Worm (Caenorhabditis elegans) whole organism, young adult: ENCODE results near the gene hphd-1.

Experiments used
- B0336.3 ChIP-seq: fragments of 200-800 bp; sonication (Bioruptor generic); IDR thresholded peaks from 2 replicates; pipeline ENCODE4 v1.3.6; 2022; ENCODE audit warnings: missing genetic modification characterization, missing compliant biosample characterization
- C06A6.2 ChIP-seq: fragments of 200-800 bp; sonication (Bioruptor generic); conservative IDR thresholded peaks from 2 replicates; pipeline ENCODE4 v1.3.6; 2022; ENCODE audit warnings: missing genetic modification characterization, missing compliant biosample characterization
- C17E4.6 ChIP-seq: fragments of 200-800 bp; sonication (Bioruptor generic); IDR thresholded peaks from 2 replicates; pipeline ENCODE4 v1.3.6; 2022; ENCODE audit warnings: missing genetic modification reagents, missing genetic modification characterization, missing compliant biosample characterization
- F37B4.10 ChIP-seq: fragments of 200-800 bp; sonication (Bioruptor generic); IDR thresholded peaks from 2 replicates; pipeline ENCODE4 v1.3.6; 2022; ENCODE audit warnings: missing genetic modification characterization, missing compliant biosample characterization
- F52B5.7 ChIP-seq: sonication (generic microtip); optimal IDR thresholded peaks from 2 replicates; lab custom pipeline; 2016; ENCODE audit warnings: mild to moderate bottlenecking, missing genetic modification characterization, missing compliant biosample characterization
- K11D2.4 ChIP-seq: fragments of 200-800 bp; sonication (Bioruptor generic); IDR thresholded peaks from 2 replicates; pipeline ENCODE4 v1.3.6; 2022; ENCODE audit warnings: missing genetic modification reagents, missing genetic modification characterization, missing compliant biosample characterization
- T07F8.4 ChIP-seq: sonication (generic microtip); optimal IDR thresholded peaks from 2 replicates; lab custom pipeline; 2016; ENCODE audit warnings: mild to moderate bottlenecking, missing genetic modification characterization, moderate library complexity, missing compliant biosample characterization
- Y53G8AR.9 ChIP-seq: fragments of 200-800 bp; sonication (Bioruptor generic); conservative IDR thresholded peaks from 2 replicates; pipeline ENCODE4 v1.3.6; 2022; ENCODE audit warnings: missing genetic modification reagents, missing genetic modification characterization, missing compliant biosample characterization
- Y95B8A.8 ChIP-seq: fragments of 200-800 bp; sonication (Bioruptor generic); IDR thresholded peaks from 2 replicates; pipeline ENCODE4 v1.3.6; 2022; ENCODE audit warnings: missing genetic modification reagents, missing genetic modification characterization, missing compliant biosample characterization
- attf-5 ChIP-seq: fragments of 200-800 bp; sonication (Bioruptor generic); optimal IDR thresholded peaks from 2 replicates; lab custom pipeline; 2018; ENCODE audit warnings: mild to moderate bottlenecking, missing genetic modification characterization, missing compliant biosample characterization
- ceh-40 ChIP-seq: fragments of 200-800 bp; sonication (Bioruptor generic); IDR thresholded peaks from 2 replicates; pipeline ENCODE4 v1.3.6; 2022; ENCODE audit warnings: missing genetic modification characterization, missing compliant biosample characterization
- die-1 ChIP-seq: sonication (generic microtip); optimal IDR thresholded peaks from 2 replicates; lab custom pipeline; 2016; ENCODE audit warnings: missing genotype, mild to moderate bottlenecking, missing genetic modification characterization, missing compliant biosample characterization
- dox-1 ChIP-seq: fragments of 200-800 bp; sonication (Bioruptor generic); IDR thresholded peaks from 2 replicates; pipeline ENCODE4 v1.3.6; 2022; ENCODE audit warnings: missing genetic modification reagents, missing genetic modification characterization, missing compliant biosample characterization
- dpff-1 ChIP-seq: sonication (generic microtip); optimal IDR thresholded peaks from 2 replicates; lab custom pipeline; 2017; ENCODE audit warnings: mild to moderate bottlenecking, missing genetic modification characterization, missing compliant biosample characterization
- egrh-3 ChIP-seq: fragments of 200-800 bp; sonication (Bioruptor generic); IDR thresholded peaks from 2 replicates; pipeline ENCODE4 v1.3.6; 2022; ENCODE audit warnings: missing genetic modification reagents, missing genetic modification characterization, missing compliant biosample characterization
- ekl-4 ChIP-seq: fragments of 200-800 bp; sonication (Bioruptor generic); IDR thresholded peaks from 2 replicates; pipeline ENCODE4 v1.3.6; 2022; ENCODE audit warnings: missing genetic modification reagents, missing genetic modification characterization, missing compliant biosample characterization
- hsf-1 ChIP-seq: fragments of 200-800 bp; sonication (Bioruptor generic); IDR thresholded peaks from 2 replicates; pipeline ENCODE4 v1.3.6; 2022; ENCODE audit warnings: missing genetic modification reagents, missing genetic modification characterization, missing compliant biosample characterization
- lin-40 ChIP-seq: sonication (generic microtip); optimal IDR thresholded peaks from 2 replicates; lab custom pipeline; 2016; ENCODE audit warnings: missing genetic modification characterization, mild to moderate bottlenecking, missing compliant biosample characterization, missing genotype, missing genetic modification reagents
- lin-54 ChIP-seq: fragments of 200-800 bp; sonication (Bioruptor generic); optimal IDR thresholded peaks from 2 replicates; lab custom pipeline; 2018; ENCODE audit warnings: mild to moderate bottlenecking, missing genetic modification characterization, missing compliant biosample characterization
- lsl-1 ChIP-seq: fragments of 200-800 bp; sonication (Bioruptor generic); optimal IDR thresholded peaks from 2 replicates; lab custom pipeline; 2018; ENCODE audit warnings: mild to moderate bottlenecking, missing genetic modification characterization, moderate library complexity, missing compliant biosample characterization
- madf-3 ChIP-seq: fragments of 200-800 bp; sonication (Bioruptor generic); IDR thresholded peaks from 2 replicates; pipeline ENCODE4 v1.3.6; 2022; ENCODE audit warnings: missing genetic modification reagents, missing genetic modification characterization, missing compliant biosample characterization
- madf-6 ChIP-seq: fragments of 200-800 bp; sonication (Bioruptor generic); IDR thresholded peaks from 2 replicates; pipeline ENCODE4 v1.3.6; 2022; ENCODE audit warnings: missing genetic modification reagents, missing genetic modification characterization, missing compliant biosample characterization
- madf-8 ChIP-seq: fragments of 200-800 bp; sonication (Bioruptor generic); conservative IDR thresholded peaks from 2 replicates; pipeline ENCODE4 v1.3.6; 2022; ENCODE audit warnings: missing genetic modification reagents, missing genetic modification characterization, missing compliant biosample characterization
- mcd-1 ChIP-seq: fragments of 200-800 bp; sonication (Bioruptor generic); IDR thresholded peaks from 2 replicates; pipeline ENCODE4 v1.3.6; 2022; ENCODE audit warnings: missing genetic modification reagents, missing genetic modification characterization, missing compliant biosample characterization
- mel-28 ChIP-seq: sonication (generic microtip); optimal IDR thresholded peaks from 2 replicates; lab custom pipeline; 2016; ENCODE audit warnings: borderline replicate concordance, mild to moderate bottlenecking, missing genetic modification characterization, missing compliant biosample characterization
- mes-4 ChIP-seq: sonication (generic microtip); optimal IDR thresholded peaks from 2 replicates; lab custom pipeline; 2016; ENCODE audit warnings: missing genotype, missing genetic modification characterization, missing compliant biosample characterization
- mxl-1 ChIP-seq: sonication (generic microtip); optimal IDR thresholded peaks from 2 replicates; lab custom pipeline; 2016; ENCODE audit warnings: missing genetic modification characterization, missing compliant biosample characterization
- nfya-2 ChIP-seq: fragments of 200-800 bp; sonication (Bioruptor generic); IDR thresholded peaks from 2 replicates; pipeline ENCODE4 v1.3.6; 2022; ENCODE audit warnings: missing genetic modification reagents, missing genetic modification characterization, missing compliant biosample characterization
- nhr-27 ChIP-seq: fragments of 200-800 bp; sonication (Bioruptor generic); optimal IDR thresholded peaks from 2 replicates; lab custom pipeline; 2018; ENCODE audit warnings: mild to moderate bottlenecking, missing genetic modification characterization, moderate library complexity, missing compliant biosample characterization
- nhr-80 ChIP-seq: sonication (generic microtip); optimal IDR thresholded peaks from 2 replicates; lab custom pipeline; 2016; ENCODE audit warnings: missing genetic modification characterization, missing compliant biosample characterization
- rcor-1 ChIP-seq: fragments of 200-800 bp; sonication (Bioruptor generic); IDR thresholded peaks from 2 replicates; pipeline ENCODE4 v1.3.6; 2022; ENCODE audit warnings: missing genetic modification reagents, missing genetic modification characterization, missing compliant biosample characterization
- sdz-38 ChIP-seq: sonication (generic microtip); optimal IDR thresholded peaks from 2 replicates; lab custom pipeline; 2016; ENCODE audit warnings: missing genotype, missing genetic modification characterization, missing compliant biosample characterization
- snpc-1.3 ChIP-seq: sonication (generic microtip); optimal IDR thresholded peaks from 2 replicates; lab custom pipeline; 2017; ENCODE audit warnings: missing genetic modification characterization, mild to moderate bottlenecking, missing compliant biosample characterization, antibody characterized with exemption, moderate library complexity, missing genotype, missing genetic modification reagents; ENCODE audit not compliant: insufficient read depth
- snpc-3.4 ChIP-seq: sonication (generic microtip); optimal IDR thresholded peaks from 2 replicates; lab custom pipeline; 2017; ENCODE audit warnings: missing genetic modification characterization, mild to moderate bottlenecking, missing compliant biosample characterization, antibody characterized with exemption, moderate library complexity, missing genotype, missing genetic modification reagents
- tbp1 ChIP-seq: fragments of 200-800 bp; sonication (Bioruptor generic); optimal IDR thresholded peaks from 2 replicates; lab custom pipeline; 2018; ENCODE audit warnings: mild to moderate bottlenecking, missing genetic modification characterization, missing compliant biosample characterization
- unc-130 ChIP-seq: sonication (generic microtip); optimal IDR thresholded peaks from 2 replicates; lab custom pipeline; 2016; ENCODE audit warnings: missing genetic modification reagents, missing genetic modification characterization, missing compliant biosample characterization
- unc-62 ChIP-seq: fragments of 150-350 bp; optimal IDR thresholded peaks from 2 replicates; lab custom pipeline; 2014; ENCODE audit warnings: missing biosample characterization, missing genetic modification reagents, missing genetic modification characterization
- zfh-2 ChIP-seq: fragments of 200-800 bp; sonication (Bioruptor generic); conservative IDR thresholded peaks from 2 replicates; pipeline ENCODE4 v1.3.6; 2022; ENCODE audit warnings: missing genetic modification reagents, missing genetic modification characterization, missing compliant biosample characterization
- ztf-18 ChIP-seq: sonication (generic microtip); optimal IDR thresholded peaks from 2 replicates; lab custom pipeline; 2016; ENCODE audit warnings: missing genotype, mild to moderate bottlenecking, missing genetic modification characterization, missing compliant biosample characterization
- ztf-22 ChIP-seq: fragments of 200-800 bp; sonication (Bioruptor generic); optimal IDR thresholded peaks from 2 replicates; lab custom pipeline; 2018; ENCODE audit warnings: mild to moderate bottlenecking, missing genetic modification characterization, moderate library complexity, missing compliant biosample characterization

hphd-1 gene

ce11 chrII:13030567-13031188 lies 34.3 kb upstream of the hphd-1 start (continued):
- TF ChIP-seq lin-40 (tag; lab: Kevin White, UChicago) (peak; percentile 38), dox-1 (GFP tag; lab: Robert Waterston, UW) (peak; percentile 24; the same call in 1 of the 2 replicates), snpc-3.4 (no peak), nfya-2 (GFP tag; lab: Robert Waterston, UW) (no peak), mxl-1 (tag; lab: Kevin White, UChicago) (no peak), hsf-1 (GFP tag; lab: Robert Waterston, UW) (no peak), nhr-80 (tag; lab: Kevin White, UChicago) (peak; percentile 71), ceh-40 (GFP tag; lab: Robert Waterston, UW) (no peak), zfh-2 (GFP tag; lab: Robert Waterston, UW) (peak; percentile 70), Y95B8A.8 (GFP tag; lab: Robert Waterston, UW) (no peak), C17E4.6 (no peak), K11D2.4 (GFP tag; lab: Robert Waterston, UW) (no peak), ztf-22 (no peak), madf-8 (GFP tag; lab: Robert Waterston, UW) (peak; percentile 34; the same call in 1 of the 2 replicates), nhr-27 (tag; lab: Kevin White, UChicago) (no peak), F37B4.10 (no peak), die-1 (tag; lab: Kevin White, UChicago) (no peak), T07F8.4 (no peak), unc-62 (GFP tag; lab: Kevin White, UChicago) (no peak), Y53G8AR.9 (GFP tag; lab: Robert Waterston, UW) (no peak), snpc-1.3 (tag; lab: Kevin White, UChicago) (no peak), tbp1 (GFP tag; lab: Kevin White, UChicago) (no peak), mes-4 (tag; lab: Kevin White, UChicago) (no peak), mcd-1 (GFP tag; lab: Robert Waterston, UW) (peak; percentile 34), madf-6 (GFP tag; lab: Robert Waterston, UW) (peak; percentile 9; the same call in 1 of the 2 replicates), lin-54 (GFP tag; lab: Kevin White, UChicago) (peak; percentile 41), lsl-1 (peak; percentile 40), F52B5.7 (tag; lab: Kevin White, UChicago) (no peak), rcor-1 (GFP tag; lab: Robert Waterston, UW) (no peak), attf-5 (peak; percentile 47), B0336.3 (GFP tag; lab: Robert Waterston, UW) (no peak), C06A6.2 (GFP tag; lab: Robert Waterston, UW) (no peak), egrh-3 (GFP tag; lab: Robert Waterston, UW) (no peak), sdz-38 (no peak), ekl-4 (GFP tag; lab: Robert Waterston, UW) (0 out of 2 replicates have a peak, but pooled peaks have one; percentile 9), madf-3 (GFP tag; lab: Robert Waterston, UW) (no peak), mel-28 (tag; lab: Kevin White, UChicago) (no peak), unc-130 (no peak), ztf-18 (no peak), dpff-1 (tag; lab: Kevin White, UChicago) (no peak)
- TF ChIP-seq, all 124 proteins: peak for 19
